Worm (Caenorhabditis elegans) whole organism, L3 larva: ENCODE results near the gene srh-223.

Experiments
- R02D3.7 ChIP-seq: fragments of 150-350 bp; optimal IDR thresholded peaks from 2 replicates; lab custom pipeline; 2014; ENCODE audit warnings: missing biosample characterization, missing genetic modification characterization
- ZK546.5 ChIP-seq: sonication (generic microtip); optimal IDR thresholded peaks from 2 replicates; lab custom pipeline; 2017; ENCODE audit warnings: missing biosample characterization, missing genetic modification characterization
- aly-2 ChIP-seq: fragments of 150-350 bp; optimal IDR thresholded peaks from 2 replicates; lab custom pipeline; 2014; ENCODE audit warnings: missing biosample characterization, missing genetic modification characterization
- ama-1 ChIP-seq: fragments of 150-350 bp; optimal IDR thresholded peaks from 2 replicates; lab custom pipeline; 2018
- ceh-28 ChIP-seq: fragments of 150-350 bp; optimal IDR thresholded peaks from 2 replicates; lab custom pipeline; 2014; ENCODE audit warnings: missing biosample characterization, missing genetic modification reagents, missing genetic modification characterization
- ceh-82 ChIP-seq: fragments of 150-350 bp; optimal IDR thresholded peaks from 2 replicates; lab custom pipeline; 2014; ENCODE audit warnings: missing biosample characterization, missing genetic modification characterization
- ceh-9 ChIP-seq: sonication (generic microtip); optimal IDR thresholded peaks from 2 replicates; lab custom pipeline; 2018; ENCODE audit warnings: missing biosample characterization, missing genetic modification characterization
- daf-12 ChIP-seq: fragments of 150-350 bp; optimal IDR thresholded peaks from 2 replicates; lab custom pipeline; 2014; ENCODE audit warnings: missing biosample characterization, missing genetic modification reagents, missing genetic modification characterization
- egl-27 ChIP-seq: sonication (generic microtip); optimal IDR thresholded peaks from 4 replicates; lab custom pipeline; 2017; ENCODE audit warnings: missing biosample characterization, missing genetic modification reagents, missing genetic modification characterization
- egl-5 ChIP-seq: fragments of 150-350 bp; optimal IDR thresholded peaks from 2 replicates; lab custom pipeline; 2017; ENCODE audit warnings: missing biosample characterization, missing genetic modification reagents, missing genetic modification characterization, inconsistent platforms
- elt-1 ChIP-seq: fragments of 150-350 bp; optimal IDR thresholded peaks from 2 replicates; lab custom pipeline; 2014; ENCODE audit warnings: missing biosample characterization, missing genetic modification characterization
- elt-2 ChIP-seq: sonication (generic microtip); optimal IDR thresholded peaks from 2 replicates; lab custom pipeline; 2016; ENCODE audit warnings: missing genetic modification reagents, mild to moderate bottlenecking, missing genetic modification characterization, missing compliant biosample characterization
- elt-3 ChIP-seq, 3 experiments: fragments of 150-350 bp in 1 of 3; sonication (generic microtip) in 2 of 3; optimal IDR thresholded peaks; 2 replicates in 2 of 3; 4 replicates in 1 of 3; lab custom pipeline; 2014 to 2017; ENCODE audit warnings: missing biosample characterization in 3 of 3, missing genetic modification characterization in 3 of 3
- eor-1 ChIP-seq, 2 experiments: fragments of 150-350 bp; optimal IDR thresholded peaks; 2 replicates each; lab custom pipeline; 2014 to 2018; ENCODE audit warnings: missing biosample characterization in 2 of 2, missing genetic modification characterization in 2 of 2
- fkh-10 ChIP-seq: sonication (generic microtip); optimal IDR thresholded peaks from 2 replicates; lab custom pipeline; 2017; ENCODE audit warnings: missing biosample characterization, missing genetic modification reagents, missing genetic modification characterization
- fkh-2 ChIP-seq: fragments of 150-350 bp; optimal IDR thresholded peaks from 2 replicates; lab custom pipeline; 2014; ENCODE audit warnings: missing biosample characterization, missing genetic modification reagents, missing genetic modification characterization
- fos-1 ChIP-seq: fragments of 150-350 bp; optimal IDR thresholded peaks from 2 replicates; lab custom pipeline; 2014; ENCODE audit warnings: missing biosample characterization, missing genetic modification characterization
- hmg-11 ChIP-seq: sonication (generic microtip); optimal IDR thresholded peaks from 2 replicates; lab custom pipeline; 2016; ENCODE audit warnings: missing genetic modification characterization, missing compliant biosample characterization
- jun-1 ChIP-seq: fragments of 150-350 bp; optimal IDR thresholded peaks from 2 replicates; lab custom pipeline; 2014; ENCODE audit warnings: missing biosample characterization, missing genetic modification reagents, missing genetic modification characterization
- lin-15B ChIP-seq: fragments of 150-350 bp; optimal IDR thresholded peaks from 2 replicates; lab custom pipeline; 2014; ENCODE audit warnings: missing biosample characterization, missing genetic modification characterization
- lin-39 ChIP-seq: fragments of 150-350 bp; optimal IDR thresholded peaks from 2 replicates; lab custom pipeline; 2018; ENCODE audit warnings: missing biosample characterization, missing genetic modification reagents, missing genetic modification characterization
- lsy-12 ChIP-seq: sonication (generic microtip); optimal IDR thresholded peaks from 2 replicates; lab custom pipeline; 2016; ENCODE audit warnings: mild to moderate bottlenecking, missing genetic modification characterization, missing compliant biosample characterization
- mdl-1 ChIP-seq: fragments of 150-350 bp; optimal IDR thresholded peaks from 2 replicates; lab custom pipeline; 2014; ENCODE audit warnings: missing biosample characterization, missing genetic modification characterization
- mml-1 ChIP-seq: fragments of 150-350 bp; sonication (generic microtip); optimal IDR thresholded peaks from 3 replicates; lab custom pipeline; 2014; ENCODE audit warnings: missing biosample characterization, missing genetic modification characterization
- nfya-1 ChIP-seq: sonication (generic microtip); optimal IDR thresholded peaks from 2 replicates; lab custom pipeline; 2017; ENCODE audit warnings: missing genetic modification characterization, mild to moderate bottlenecking, missing compliant biosample characterization, antibody characterized with exemption, moderate library complexity; ENCODE audit not compliant: insufficient read depth
- nhr-11 ChIP-seq: fragments of 150-350 bp; optimal IDR thresholded peaks from 2 replicates; lab custom pipeline; 2014; ENCODE audit warnings: missing biosample characterization, missing genetic modification characterization
- nhr-12 ChIP-seq: fragments of 150-350 bp; optimal IDR thresholded peaks from 2 replicates; lab custom pipeline; 2014; ENCODE audit warnings: missing biosample characterization, missing genetic modification characterization
- nhr-23 ChIP-seq: fragments of 150-350 bp; optimal IDR thresholded peaks from 2 replicates; lab custom pipeline; 2014; ENCODE audit warnings: missing biosample characterization, missing genetic modification reagents, missing genetic modification characterization
- nhr-237 ChIP-seq: fragments of 150-350 bp; optimal IDR thresholded peaks from 2 replicates; lab custom pipeline; 2014; ENCODE audit warnings: missing biosample characterization, missing genetic modification characterization
- nhr-25 ChIP-seq: sonication (generic microtip); optimal IDR thresholded peaks from 2 replicates; lab custom pipeline; 2017; ENCODE audit warnings: missing biosample characterization, missing genetic modification characterization
- nhr-28 ChIP-seq: fragments of 150-350 bp; optimal IDR thresholded peaks from 2 replicates; lab custom pipeline; 2014; ENCODE audit warnings: missing biosample characterization, missing genetic modification characterization
- nhr-43 ChIP-seq: sonication (generic microtip); optimal IDR thresholded peaks from 2 replicates; lab custom pipeline; 2016; ENCODE audit warnings: mild to moderate bottlenecking, missing genetic modification characterization, missing compliant biosample characterization; ENCODE audit not compliant: poor library complexity, severe bottlenecking
- nhr-67 ChIP-seq: fragments of 150-350 bp; optimal IDR thresholded peaks from 2 replicates; lab custom pipeline; 2014; ENCODE audit warnings: missing biosample characterization, missing genetic modification characterization
- nhr-76 ChIP-seq: fragments of 150-350 bp; sonication (generic microtip); optimal IDR thresholded peaks from 5 replicates; lab custom pipeline; 2014; ENCODE audit warnings: missing biosample characterization, missing genetic modification characterization
- pha-4 ChIP-seq: fragments of 150-350 bp; optimal IDR thresholded peaks from 2 replicates; lab custom pipeline; 2014; ENCODE audit warnings: missing biosample characterization, missing genetic modification reagents, missing genetic modification characterization
- pqm-1 ChIP-seq: fragments of 150-350 bp; optimal IDR thresholded peaks from 2 replicates; lab custom pipeline; 2017; ENCODE audit warnings: missing biosample characterization, missing genetic modification characterization, inconsistent platforms
- sea-2 ChIP-seq: fragments of 150-350 bp; sonication (generic microtip); optimal IDR thresholded peaks from 4 replicates; lab custom pipeline; 2014; ENCODE audit warnings: missing biosample characterization, missing genetic modification reagents, missing genetic modification characterization
- skn-1 ChIP-seq: fragments of 150-350 bp; optimal IDR thresholded peaks from 2 replicates; lab custom pipeline; 2014; ENCODE audit warnings: missing biosample characterization, missing genetic modification characterization
- snpc-4 ChIP-seq: fragments of 150-350 bp; optimal IDR thresholded peaks from 2 replicates; lab custom pipeline; 2014; ENCODE audit warnings: missing biosample characterization, missing genetic modification characterization
- tbx-2 ChIP-seq: sonication (generic microtip); optimal IDR thresholded peaks from 2 replicates; lab custom pipeline; 2016; ENCODE audit warnings: mild to moderate bottlenecking, missing genetic modification characterization, missing compliant biosample characterization
- zag-1 ChIP-seq: fragments of 150-350 bp; optimal IDR thresholded peaks from 2 replicates; lab custom pipeline; 2014; ENCODE audit warnings: missing biosample characterization, missing genetic modification characterization
- ztf-11 ChIP-seq: fragments of 150-350 bp; optimal IDR thresholded peaks from 2 replicates; lab custom pipeline; 2014; ENCODE audit warnings: missing biosample characterization, missing genetic modification characterization
- ztf-4 ChIP-seq: fragments of 150-350 bp; optimal IDR thresholded peaks from 2 replicates; lab custom pipeline; 2014; ENCODE audit warnings: missing biosample characterization, missing genetic modification characterization

The srh-223 gene

ce11 chrIV:4019836-4020235 lies 38.1 kb downstream of the srh-223 start (continued):
- TF ChIP-seq eor-1 (tag; optimal IDR thresholded peaks at IDR 0.05; lab: Kevin White, UChicago) (no peak), fkh-10 (GFP tag; lab: Kevin White, UChicago) (no peak)

DNA sequence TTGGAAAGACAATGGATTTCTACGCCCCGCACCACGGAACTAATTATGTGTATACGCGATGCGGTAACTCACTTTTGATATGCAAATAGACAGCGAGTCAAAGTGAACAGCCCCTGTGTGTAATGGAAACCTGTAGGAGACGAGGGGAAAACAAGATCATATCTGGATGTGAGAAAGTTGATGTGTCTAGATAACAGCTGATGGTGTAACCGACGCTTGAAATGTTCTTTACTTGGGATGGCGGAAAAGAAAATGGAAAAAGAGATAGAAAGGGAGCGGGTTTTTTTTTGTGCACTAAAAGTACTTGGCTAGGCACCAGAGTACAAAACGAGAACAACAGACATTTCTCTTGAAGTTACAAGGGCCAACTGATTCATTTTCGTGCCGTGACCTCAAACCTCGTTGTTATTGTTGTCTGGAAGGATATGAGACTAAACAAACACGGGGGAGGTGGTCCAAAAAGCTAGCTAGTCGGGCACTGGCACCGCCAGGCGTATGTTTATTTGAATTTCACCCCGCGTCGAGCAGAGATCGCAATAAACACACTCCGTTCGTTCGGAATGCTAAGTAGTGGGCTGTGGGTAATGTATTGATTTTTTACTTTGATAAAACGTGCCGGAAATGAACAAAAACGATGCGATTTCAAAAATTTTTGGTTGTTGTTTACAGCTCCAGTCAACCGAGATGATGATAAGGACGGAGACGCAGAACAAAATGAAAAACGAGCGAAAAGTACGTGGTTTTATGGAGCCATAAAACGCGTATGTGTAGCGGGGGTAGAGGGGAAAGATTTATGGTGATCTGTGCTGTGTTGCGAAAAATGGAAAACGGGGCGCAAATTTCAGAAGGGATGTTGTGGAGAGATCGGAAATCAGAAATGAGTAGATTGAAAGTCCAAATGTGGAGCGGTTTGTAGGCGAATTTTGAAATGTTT lies 40.4 kb downstream of the srh-223 start:
- TF ChIP-seq ztf-4 (tag; lab: Kevin White, UChicago), result no peak
- peak; percentile 41 for TF ChIP-seq elt-1
- no peak for TF ChIP-seq nhr-11 (tag; lab: Kevin White, UChicago)
- TF ChIP-seq tbx-2 (tag; lab: Kevin White, UChicago), result no peak
- no peak for TF ChIP-seq fkh-2 (tag; lab: Kevin White, UChicago)
- TF ChIP-seq nhr-76, result no peak
- TF ChIP-seq nhr-43 (tag; lab: Kevin White, UChicago), result peak; percentile 35
- TF ChIP-seq egl-5 (tag; lab: Kevin White, UChicago), result peak; percentile 89
- no peak for TF ChIP-seq ztf-11 (tag; lab: Kevin White, UChicago)
- peak; percentile 67 for TF ChIP-seq lin-39 (tag; lab: Kevin White, UChicago)
- TF ChIP-seq pqm-1, result peak; percentile 52
- no peak for TF ChIP-seq nhr-67 (tag; lab: Kevin White, UChicago)
- TF ChIP-seq nhr-237, result no peak
- TF ChIP-seq egl-27, result no peak
- peak; percentile 58 for TF ChIP-seq pha-4 (tag; lab: Kevin White, UChicago)
- TF ChIP-seq zag-1 (tag; lab: Kevin White, UChicago), result no peak
- no peak for TF ChIP-seq lsy-12
- TF ChIP-seq elt-2 (tag; lab: Kevin White, UChicago), result peak; percentile 75
- TF ChIP-seq nhr-23 (tag; lab: Kevin White, UChicago), result peak; percentile 16
- peak; percentile 40 for TF ChIP-seq nfya-1 (tag; lab: Kevin White, UChicago)
- TF ChIP-seq sea-2 (GFP tag; lab: Kevin White, UChicago), result no peak
- TF ChIP-seq ama-1 (lab: Kevin White, UChicago), result no peak
- no peak for TF ChIP-seq snpc-4 (tag; lab: Kevin White, UChicago)
- TF ChIP-seq, all 47 proteins: peak for 9

DNA sequence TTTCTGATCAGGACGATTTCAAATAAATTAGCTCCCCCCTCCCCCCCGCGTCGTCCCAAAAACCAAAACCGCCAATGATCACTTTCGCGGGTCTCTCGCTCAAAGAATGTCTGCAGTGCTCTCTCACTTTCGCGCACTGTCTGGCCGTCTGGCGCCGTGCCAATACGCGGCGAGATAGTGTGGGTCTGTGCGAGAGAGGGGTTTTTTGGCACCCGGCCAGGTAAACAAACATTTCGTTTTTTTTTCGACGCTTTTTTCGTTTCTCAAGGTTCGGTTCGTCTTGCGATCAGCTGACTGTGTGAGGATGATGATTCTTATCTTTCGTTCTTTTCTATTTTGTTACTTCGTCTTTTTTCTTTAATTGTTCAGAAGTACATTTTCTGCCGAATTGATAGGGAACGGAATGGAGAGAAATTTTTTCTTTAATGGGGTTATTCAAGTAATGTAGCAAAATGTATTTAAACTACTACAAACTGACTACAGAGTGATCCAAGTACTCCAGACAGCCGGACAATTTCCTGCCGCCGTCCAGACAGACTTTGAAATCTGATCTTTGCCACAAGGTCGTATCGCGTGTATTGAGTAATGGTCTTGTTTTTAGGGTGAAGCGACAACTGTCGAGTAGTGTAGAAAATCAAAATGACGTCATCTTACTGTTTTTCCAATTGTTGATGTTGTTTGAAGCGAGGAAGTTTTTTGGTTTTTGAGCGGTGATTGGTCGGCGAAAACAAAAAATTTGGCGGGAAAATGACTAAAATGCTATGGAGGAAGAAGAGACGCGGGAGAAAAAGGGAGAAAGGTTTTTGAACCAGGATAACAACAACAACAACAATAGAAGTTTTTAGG lies 42.7 kb downstream of the srh-223 start:
- no peak for TF ChIP-seq fkh-10 (GFP tag; lab: Kevin White, UChicago)
- TF ChIP-seq ZK546.5 (tag; lab: Kevin White, UChicago), result no peak
- no peak for TF ChIP-seq daf-12
- TF ChIP-seq egl-27, result no peak
- TF ChIP-seq ceh-9 (tag; lab: Kevin White, UChicago), result no peak
- peak; percentile 47 for TF ChIP-seq hmg-11 (tag; lab: Kevin White, UChicago)
- peak; percentile 63 for TF ChIP-seq nhr-25 (tag; lab: Kevin White, UChicago)
- TF ChIP-seq fos-1 (tag; lab: Kevin White, UChicago), result no peak
- TF ChIP-seq mdl-1, result peak; percentile 32
- TF ChIP-seq elt-2 (tag; lab: Kevin White, UChicago), result peak; percentile 88
- TF ChIP-seq lsy-12, result peak; percentile 63
- no peak for TF ChIP-seq nhr-237
- TF ChIP-seq elt-1, result peak; percentile 27
- TF ChIP-seq nhr-28, result no peak
- TF ChIP-seq mml-1, result no peak
- TF ChIP-seq nhr-67 (tag; lab: Kevin White, UChicago), result no peak
- peak; percentile 82 for TF ChIP-seq nfya-1 (tag; lab: Kevin White, UChicago)
- peak; percentile 89 for TF ChIP-seq lin-39 (tag; lab: Kevin White, UChicago)
- TF ChIP-seq nhr-11 (tag; lab: Kevin White, UChicago), result peak; percentile 17
- TF ChIP-seq egl-5 (tag; lab: Kevin White, UChicago), result peak; percentile 35
- peak; percentile 43 for TF ChIP-seq ama-1 (lab: Kevin White, UChicago)
- TF ChIP-seq jun-1 (tag; lab: Kevin White, UChicago), result peak; percentile 89
- TF ChIP-seq nhr-12, result no peak
- TF ChIP-seq nhr-23 (tag; lab: Kevin White, UChicago), result peak; percentile 47
- TF ChIP-seq ceh-28 (tag; lab: Kevin White, UChicago), result peak; percentile 41
- TF ChIP-seq pqm-1, result peak; percentile 27
- peak; percentile 99 for TF ChIP-seq pha-4 (tag; lab: Kevin White, UChicago)
- TF ChIP-seq lin-15B (tag; lab: Kevin White, UChicago), result no peak
- no peak for TF ChIP-seq ceh-82 (tag; lab: Kevin White, UChicago)
- TF ChIP-seq elt-3 (tag; optimal IDR thresholded peaks at IDR 0.05; lab: Kevin White, UChicago), result peak in 1 of 3 experiments; percentile 56
- TF ChIP-seq R02D3.7 (tag; lab: Kevin White, UChicago), result no peak
- TF ChIP-seq skn-1 (tag; lab: Kevin White, UChicago), result peak; percentile 24
- peak; percentile 17 for TF ChIP-seq nhr-43 (tag; lab: Kevin White, UChicago)
- no peak for TF ChIP-seq sea-2 (GFP tag; lab: Kevin White, UChicago)
- TF ChIP-seq aly-2, result no peak
